Worm (Caenorhabditis elegans): ENCODE results near the gene vps-52.

ce11 chrX:7519569-7519968, 45.6 kb upstream of the vps-52 start, which contains the start of gene chts-1:
- TF ChIP-seq W03F9.2 (tag; optimal IDR thresholded peaks at IDR 0.05) = no peak
- no peak for TF ChIP-seq him-1 (tag; optimal IDR thresholded peaks at IDR 0.05)
- TF ChIP-seq dao-5 (tag; optimal IDR thresholded peaks at IDR 0.05) = no peak

Measured in whole organism, L4/young adult.